Worm (Caenorhabditis elegans): ENCODE results near the gene gfl-1.

DNA sequence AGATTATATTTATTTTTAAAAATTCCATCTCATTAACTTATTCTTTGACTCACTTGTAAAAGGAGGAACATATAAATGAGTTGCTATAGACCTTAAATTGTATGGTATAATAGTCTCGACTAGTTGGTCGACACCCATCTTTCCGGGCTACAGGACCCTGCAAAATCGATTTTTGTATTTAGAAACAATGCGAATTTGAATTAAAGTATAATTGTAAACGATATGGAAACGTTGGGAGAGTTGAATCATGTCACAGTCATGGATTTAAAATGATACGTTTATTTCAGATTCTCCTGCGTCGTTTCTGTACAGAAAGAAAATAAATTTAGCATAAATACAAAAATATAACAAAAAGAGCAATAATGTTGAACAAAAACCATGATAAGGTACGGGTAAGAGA, 42.0 kb upstream of the gfl-1 start, which contains the start of gene catp-8:
- TF ChIP-seq Y116A8C.19 (tag; optimal IDR thresholded peaks at IDR 0.05; ENCODE audit: borderline replicate concordance) = no peak
- no peak for TF ChIP-seq aha-1 (tag; optimal IDR thresholded peaks at IDR 0.05)
- no peak for TF ChIP-seq nhr-28 (tag; optimal IDR thresholded peaks at IDR 0.05)
- TF ChIP-seq nhr-11 (tag; optimal IDR thresholded peaks at IDR 0.05) = no peak
- no peak for TF ChIP-seq unc-86 (tag; optimal IDR thresholded peaks at IDR 0.05)
- no peak for TF ChIP-seq zag-1 (tag; optimal IDR thresholded peaks at IDR 0.05)
- TF ChIP-seq ceh-90 (tag; optimal IDR thresholded peaks at IDR 0.05) = no peak
- no peak for TF ChIP-seq unc-62 (GFP tag; optimal IDR thresholded peaks at IDR 0.05)
- TF ChIP-seq nhr-12 (tag; optimal IDR thresholded peaks at IDR 0.05) = no peak
- no peak for TF ChIP-seq egl-13 (tag; optimal IDR thresholded peaks at IDR 0.05)
- no peak for TF ChIP-seq ceh-82 (tag; optimal IDR thresholded peaks at IDR 0.05)
